Fruit fly (Drosophila melanogaster) whole organism, wandering third instar larva: ENCODE measurements around the gene Sirt1.
"Not testable (repeated sequence)": the region's sequence is repeated elsewhere in the genome, so short reads cannot be mapped to it uniquely, and the experiment has no call there.

Experiments
- CG32264 ChIP-seq: fragments of 200-800 bp; sonication (Bioruptor generic); optimal IDR thresholded peaks from 2 replicates; lab custom pipeline; 2016; ENCODE audit warnings: missing biosample characterization, missing genetic modification characterization
- CG9705 ChIP-seq: fragments of 200-800 bp; sonication (Bioruptor generic); optimal IDR thresholded peaks from 2 replicates; lab custom pipeline; 2018; ENCODE audit warnings: missing biosample characterization, mild to moderate bottlenecking, missing genetic modification characterization
- CrebA ChIP-seq: fragments of 200-800 bp; sonication (Bioruptor generic); optimal IDR thresholded peaks from 2 replicates; lab custom pipeline; 2016; ENCODE audit warnings: missing biosample characterization, mild to moderate bottlenecking, missing genetic modification characterization, borderline replicate concordance
- Dfd ChIP-seq: fragments of >200 bp; optimal IDR thresholded peaks from 2 replicates; lab custom pipeline; 2017; ENCODE audit warnings: missing biosample characterization, missing genetic modification characterization
- Dif ChIP-seq: fragments of 200-275, 200-300 bp; sonication (Bioruptor generic); optimal IDR thresholded peaks from 2 replicates; lab custom pipeline; 2018; ENCODE audit warnings: missing biosample characterization, missing genetic modification characterization; ENCODE audit not compliant: partially characterized antibody
- HLH106 ChIP-seq: fragments of 200-800 bp; optimal IDR thresholded peaks from 3 replicates; lab custom pipeline; 2019; ENCODE audit warnings: missing biosample characterization, mild to moderate bottlenecking, missing genetic modification characterization, moderate library complexity
- Hnf4 ChIP-seq: fragments of 200-800 bp; sonication (Bioruptor generic); optimal IDR thresholded peaks from 2 replicates; lab custom pipeline; 2016; ENCODE audit warnings: missing biosample characterization, mild to moderate bottlenecking, missing genetic modification characterization
- Hr78 ChIP-seq: fragments of >200 bp; optimal IDR thresholded peaks from 2 replicates; lab custom pipeline; 2017; ENCODE audit warnings: missing biosample characterization, missing genetic modification characterization
- Hr83 ChIP-seq: fragments of 200-300 bp; sonication (Bioruptor generic); optimal IDR thresholded peaks from 2 replicates; lab custom pipeline; 2016; ENCODE audit warnings: missing biosample characterization, mild to moderate bottlenecking, missing genetic modification characterization, moderate library complexity; ENCODE audit not compliant: poor library complexity, severe bottlenecking
- Myc ChIP-seq: fragments of >200 bp; optimal IDR thresholded peaks from 2 replicates; lab custom pipeline; 2017
- N ChIP-seq: fragments of >200 bp; optimal IDR thresholded peaks from 2 replicates; lab custom pipeline; 2018; ENCODE audit warnings: missing biosample characterization, missing external identifiers, missing genetic modification characterization
- OdsH ChIP-seq: fragments of 200-800 bp; sonication (Bioruptor generic); optimal IDR thresholded peaks from 2 replicates; lab custom pipeline; 2016; ENCODE audit warnings: missing biosample characterization, mild to moderate bottlenecking, missing genetic modification characterization
- Rel ChIP-seq, 2 experiments: fragments of 200-800 bp; sonication (Bioruptor generic) in 1 of 2; optimal IDR thresholded peaks; 2 replicates in 1 of 2; 3 replicates in 1 of 2; lab custom pipeline; 2016 to 2019; ENCODE audit warnings: mild to moderate bottlenecking in 2 of 2, missing biosample characterization in 2 of 2, missing genetic modification characterization in 2 of 2, moderate library complexity in 1 of 2
- br ChIP-seq: fragments of 200-800 bp; sonication (Bioruptor generic); optimal IDR thresholded peaks from 2 replicates; lab custom pipeline; 2016; ENCODE audit warnings: missing biosample characterization, missing genetic modification characterization
- brk ChIP-seq: fragments of 200-800 bp; sonication (Bioruptor generic); optimal IDR thresholded peaks from 2 replicates; lab custom pipeline; 2016; ENCODE audit warnings: missing biosample characterization, mild to moderate bottlenecking, missing genetic modification characterization
- dl ChIP-seq, 2 experiments: fragments of 175-275, 200-275 bp in 1 of 2; fragments of 200-275 bp in 1 of 2; sonication (Bioruptor generic); optimal IDR thresholded peaks; lab custom pipeline; 2018; ENCODE audit warnings: mild to moderate bottlenecking in 2 of 2, missing biosample characterization in 2 of 2, missing genetic modification characterization in 2 of 2, moderate library complexity in 2 of 2; ENCODE audit not compliant: partially characterized antibody in 2 of 2, insufficient read depth in 1 of 2
- ey ChIP-seq: fragments of 200-800 bp; sonication (Bioruptor generic); optimal IDR thresholded peaks from 2 replicates; lab custom pipeline; 2016; ENCODE audit warnings: missing biosample characterization, missing genetic modification characterization
- foxo ChIP-seq, 2 experiments: fragments of 200-800 bp; sonication (Bioruptor generic); optimal IDR thresholded peaks; 2 replicates in 1 of 2; 3 replicates in 1 of 2; lab custom pipeline; 2016 to 2017; ENCODE audit warnings: missing biosample characterization in 2 of 2, missing genetic modification characterization in 2 of 2
- fru ChIP-seq: fragments of 200-800 bp; sonication (Bioruptor generic); optimal IDR thresholded peaks from 3 replicates; lab custom pipeline; 2016; ENCODE audit warnings: missing biosample characterization, mild to moderate bottlenecking, missing genetic modification characterization
- h ChIP-seq: fragments of 200-800 bp; sonication (Bioruptor generic); optimal IDR thresholded peaks from 3 replicates; lab custom pipeline; 2016; ENCODE audit warnings: missing biosample characterization, mild to moderate bottlenecking, missing genetic modification characterization
- jim ChIP-seq: fragments of 175-275, 200-325 bp; sonication (Bioruptor generic); optimal IDR thresholded peaks from 2 replicates; lab custom pipeline; 2016; ENCODE audit warnings: missing biosample characterization, mild to moderate bottlenecking, missing genetic modification characterization
- pan ChIP-seq: fragments of >200 bp; optimal IDR thresholded peaks from 2 replicates; lab custom pipeline; 2017
- psq ChIP-seq: fragments of 200-800 bp; sonication (Bioruptor generic); optimal IDR thresholded peaks from 3 replicates; lab custom pipeline; 2017; ENCODE audit warnings: missing biosample characterization, mild to moderate bottlenecking, missing genetic modification characterization, moderate library complexity
- sv ChIP-seq: fragments of 200-800 bp; sonication (Bioruptor generic); optimal IDR thresholded peaks from 3 replicates; lab custom pipeline; 2016; ENCODE audit warnings: missing biosample characterization, missing genetic modification characterization
- tai ChIP-seq: sonication (Bioruptor generic); optimal IDR thresholded peaks from 2 replicates; lab custom pipeline; 2016; ENCODE audit warnings: missing biosample characterization, missing genetic modification characterization
- usp ChIP-seq: fragments of >200 bp; optimal IDR thresholded peaks from 2 replicates; lab custom pipeline; 2017; ENCODE audit warnings: missing biosample characterization, missing genetic modification characterization
- woc ChIP-seq: sonication (Bioruptor generic); optimal IDR thresholded peaks from 2 replicates; lab custom pipeline; 2016; ENCODE audit warnings: missing biosample characterization, mild to moderate bottlenecking, missing genetic modification characterization

Gene Sirt1

DNA sequence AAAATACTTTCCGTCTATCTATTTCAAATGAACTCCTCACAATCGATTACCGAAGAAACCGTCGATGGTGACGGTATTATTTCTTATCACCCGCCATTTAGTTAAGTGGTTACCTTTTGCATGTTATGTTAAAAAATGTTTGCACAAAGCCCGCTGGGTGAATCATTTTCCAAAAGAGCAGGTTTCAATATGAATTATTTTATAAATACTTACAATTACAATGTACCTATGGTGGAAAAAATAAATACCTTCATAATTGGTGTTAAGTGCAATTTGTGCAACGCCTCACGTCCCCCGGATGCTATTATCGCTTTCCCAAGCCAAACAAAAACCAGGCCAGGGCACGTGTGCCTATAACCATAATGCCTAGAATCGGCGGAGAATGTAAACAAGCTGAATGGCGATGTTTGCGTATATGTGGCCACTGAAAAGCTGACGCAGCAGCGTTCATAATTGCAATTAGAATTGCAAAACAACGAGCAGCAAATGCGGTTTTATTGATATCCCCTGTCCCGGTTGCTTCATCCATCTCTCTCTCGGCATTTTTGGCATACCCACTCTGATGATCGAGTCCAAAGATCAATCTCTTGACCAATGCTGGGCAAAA is 41.6 kb downstream of the Sirt1 start:
- TF ChIP-seq tai = no peak
- no peak for TF ChIP-seq usp
- no peak for TF ChIP-seq Dfd (GFP tag; lab: Kevin White, UChicago)
- TF ChIP-seq woc (GFP tag; lab: Kevin White, UChicago) = no peak
- TF ChIP-seq dl (GFP tag; optimal IDR thresholded peaks at IDR 0.05; lab: Kevin White, UChicago; ENCODE audit: insufficient read depth in 1 of 2, partially characterized antibody in 2 of 2) = no peak
- no peak for TF ChIP-seq Dif (GFP tag; lab: Kevin White, UChicago)
- TF ChIP-seq Hr78 (GFP tag; lab: Kevin White, UChicago) = no peak
- TF ChIP-seq Hr83 (GFP tag; lab: Kevin White, UChicago) = no peak
- no peak for TF ChIP-seq brk (GFP tag; lab: Kevin White, UChicago)
- TF ChIP-seq CG32264 (GFP tag; lab: Kevin White, UChicago) = no peak
- TF ChIP-seq N (GFP tag; lab: Kevin White, UChicago) = no peak
- TF ChIP-seq OdsH (GFP tag; lab: Kevin White, UChicago) = no peak
- TF ChIP-seq CrebA (GFP tag; lab: Kevin White, UChicago) = no peak
- TF ChIP-seq Hnf4 (GFP tag; lab: Kevin White, UChicago) = no peak
- no peak for TF ChIP-seq pan
- TF ChIP-seq HLH106 (tag; lab: Kevin White, UChicago) = no peak
- TF ChIP-seq CG9705 (GFP tag; lab: Kevin White, UChicago) = no peak

dm6 chr2L:13211764-13212265 is 46.5 kb downstream of the Sirt1 start, which contains the start of gene CG15482:
Gene CG15482, minus strand, starts transcription at chr2L:13211814.
- TF ChIP-seq jim (GFP tag; lab: Kevin White, UChicago); psq (GFP tag; lab: Kevin White, UChicago); tai: not testable (repeated sequence)

DNA sequence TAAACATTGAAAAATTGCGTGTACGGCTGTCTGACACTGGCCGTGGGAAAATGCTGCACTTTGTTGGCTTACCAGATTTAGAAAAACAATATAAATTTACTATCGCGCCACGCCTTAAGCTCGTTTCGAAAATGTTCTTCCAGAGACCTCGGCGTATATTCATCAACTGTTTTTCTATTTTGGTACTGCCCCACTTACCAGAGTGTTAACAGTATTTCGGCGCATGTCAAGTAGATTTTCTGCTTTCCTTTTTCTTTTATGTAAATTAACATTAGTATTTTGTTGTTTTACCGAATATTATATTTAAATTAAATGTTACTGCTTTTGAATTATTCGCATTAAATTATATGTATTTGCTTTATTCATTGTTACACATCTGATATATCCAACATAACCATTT is 49.6 kb downstream of the Sirt1 start, which contains the start of gene kek4:
kek4 (minus strand) TSS at position 341 of the 400 bp plus-strand sequence.
- TF ChIP-seq Rel (GFP tag; optimal IDR thresholded peaks at IDR 0.05; lab: Kevin White, UChicago) (no peak), Rel (tag; optimal IDR thresholded peaks at IDR 0.05; lab: Kevin White, UChicago) (peak; percentile 69), dl (GFP tag; optimal IDR thresholded peaks at IDR 0.05; lab: Kevin White, UChicago; ENCODE audit: insufficient read depth in 1 of 2, partially characterized antibody in 2 of 2) (no peak), ey (GFP tag; lab: Kevin White, UChicago) (no peak), foxo (GFP tag; optimal IDR thresholded peaks at IDR 0.05; lab: Kevin White, UChicago) (no peak), CrebA (GFP tag; lab: Kevin White, UChicago) (no peak), sv (GFP tag; lab: Kevin White, UChicago) (no peak), Hr83 (GFP tag; lab: Kevin White, UChicago) (no peak), Hnf4 (GFP tag; lab: Kevin White, UChicago) (no peak)

dm6 chr2L:13215640-13216129 is 50.3 kb downstream of the Sirt1 start:
- TF ChIP-seq jim (GFP tag; lab: Kevin White, UChicago) (peak; percentile 26), br (peak; percentile 64), foxo (GFP tag; optimal IDR thresholded peaks at IDR 0.05; lab: Kevin White, UChicago) (peak in 1 of 2 experiments; percentile 61), HLH106 (tag; lab: Kevin White, UChicago) (peak; percentile 43), Myc (peak; percentile 5), OdsH (GFP tag; lab: Kevin White, UChicago) (peak; percentile 25), woc (GFP tag; lab: Kevin White, UChicago) (peak; percentile 55), ey (GFP tag; lab: Kevin White, UChicago) (peak; percentile 6), h (peak; percentile 77), psq (GFP tag; lab: Kevin White, UChicago) (peak; percentile 9), fru (GFP tag; lab: Kevin White, UChicago) (peak; percentile 69), Hnf4 (GFP tag; lab: Kevin White, UChicago) (peak; percentile 82), Hr83 (GFP tag; lab: Kevin White, UChicago) (peak; percentile 2)
